Worm (Caenorhabditis elegans): ENCODE measurements around the gene srsx-26.

DNA sequence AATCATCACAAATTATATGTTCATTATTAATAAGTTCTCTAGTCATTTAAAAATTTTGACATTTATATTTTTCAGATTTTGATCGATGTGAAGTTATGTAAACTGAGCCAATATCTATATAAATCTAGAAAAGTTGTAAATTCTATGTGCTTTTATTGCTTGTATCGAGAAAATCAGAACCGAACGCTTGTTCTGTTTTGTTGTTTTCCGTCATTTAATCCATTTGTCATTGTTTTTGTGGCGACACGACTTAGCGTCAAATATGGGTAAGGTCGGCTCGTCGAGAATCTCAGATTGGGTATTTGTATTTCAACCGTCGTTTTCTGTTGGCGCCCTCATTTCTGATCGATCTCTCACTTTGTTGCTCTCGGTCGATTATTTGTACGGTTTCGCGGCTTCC, 34.1 kb upstream of the srsx-26 start, which contains the start of gene cht-5:
- TF ChIP-seq ttx-3 (tag; optimal IDR thresholded peaks at IDR 0.05) (no peak), F13H6.1 (tag; optimal IDR thresholded peaks at IDR 0.05) (no peak), ceh-34 (tag; optimal IDR thresholded peaks at IDR 0.05) (no peak), sox-4 (tag; optimal IDR thresholded peaks at IDR 0.05) (no peak), ceh-19 (GFP tag; optimal IDR thresholded peaks at IDR 0.05) (no peak), nhr-11 (tag; optimal IDR thresholded peaks at IDR 0.05) (no peak), nhr-232 (tag; optimal IDR thresholded peaks at IDR 0.05) (no peak), pqm-1 (tag; optimal IDR thresholded peaks at IDR 0.05) (no peak), hlh-6 (tag; optimal IDR thresholded peaks at IDR 0.05) (no peak), dve-1 (tag; optimal IDR thresholded peaks at IDR 0.05) (no peak)
